Worm (Caenorhabditis elegans) whole organism, L1 larva: ENCODE data around the gene pph-4.1.

ENCODE experiments used
- dpl-1 ChIP-seq, 3 experiments: fragments of 150-350 bp in 2 of 3; sonication (generic microtip) in 1 of 3; optimal IDR thresholded peaks; 2 replicates each; lab custom pipeline; 2014 to 2017; ENCODE audit warnings: missing biosample characterization in 3 of 3, missing genetic modification characterization in 3 of 3, missing genetic modification reagents in 3 of 3
- elt-2 ChIP-seq: sonication (generic microtip); optimal IDR thresholded peaks from 2 replicates; lab custom pipeline; 2016; ENCODE audit warnings: missing genetic modification characterization, mild to moderate bottlenecking, inconsistent platforms, missing compliant biosample characterization, missing genetic modification reagents
- jun-1 ChIP-seq: fragments of 150-350 bp; optimal IDR thresholded peaks from 2 replicates; lab custom pipeline; 2014; ENCODE audit warnings: missing biosample characterization, missing genetic modification reagents, missing genetic modification characterization
- mep-1 ChIP-seq: fragments of 150-350 bp; optimal IDR thresholded peaks from 2 replicates; lab custom pipeline; 2014; ENCODE audit warnings: missing biosample characterization, missing genetic modification characterization
- nhr-20 ChIP-seq: sonication (generic microtip); optimal IDR thresholded peaks from 2 replicates; lab custom pipeline; 2016; ENCODE audit warnings: mild to moderate bottlenecking, missing genetic modification characterization, missing compliant biosample characterization
- nhr-76 ChIP-seq: sonication (generic microtip); optimal IDR thresholded peaks from 2 replicates; lab custom pipeline; 2017; ENCODE audit warnings: missing biosample characterization, missing genetic modification characterization
- pax-3 ChIP-seq: fragments of 200-800 bp; sonication (Bioruptor generic); optimal IDR thresholded peaks from 2 replicates; lab custom pipeline; 2018; ENCODE audit warnings: mild to moderate bottlenecking, missing genetic modification characterization, moderate library complexity, missing compliant biosample characterization
- ztf-4 ChIP-seq: fragments of 150-350 bp; optimal IDR thresholded peaks from 2 replicates; lab custom pipeline; 2014; ENCODE audit warnings: missing biosample characterization, missing genetic modification characterization

DNA sequence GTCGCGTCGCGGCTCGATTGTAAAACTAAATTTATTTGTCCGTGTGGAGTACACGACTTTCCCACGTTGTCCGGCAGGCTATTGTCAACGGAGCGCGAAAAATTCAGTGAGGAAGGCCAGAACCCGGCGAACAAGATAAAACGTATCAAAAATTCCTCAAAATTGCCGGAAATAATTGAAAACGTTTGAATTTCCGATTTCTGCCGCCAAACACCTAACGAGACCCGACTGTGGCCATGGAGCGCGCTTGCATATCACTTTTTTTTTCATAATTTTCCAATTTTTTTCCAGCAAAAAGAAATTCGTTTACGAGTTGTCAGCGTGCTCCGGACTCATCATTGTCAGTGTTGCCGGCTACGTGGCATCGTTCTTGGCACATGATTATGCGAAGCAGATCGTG is 47.3 kb upstream of the pph-4.1 start:
- no peak for TF ChIP-seq nhr-20 (tag; lab: Kevin White, UChicago)
- no peak for TF ChIP-seq elt-2 (tag; lab: Kevin White, UChicago)
- TF ChIP-seq dpl-1 (GFP tag; optimal IDR thresholded peaks at IDR 0.05; lab: Kevin White, UChicago) = no peak
- no peak for TF ChIP-seq mep-1 (tag; lab: Kevin White, UChicago)
- no peak for TF ChIP-seq pax-3 (tag; lab: Kevin White, UChicago)
- TF ChIP-seq nhr-76 = no peak
- no peak for TF ChIP-seq ztf-4 (tag; lab: Kevin White, UChicago)
- TF ChIP-seq jun-1 (tag; lab: Kevin White, UChicago) = no peak
